Fruit fly (Drosophila melanogaster) whole organism, pupa: ENCODE results near the gene CG34293.

ENCODE experiments used
- CG10348 ChIP-seq: fragments of 200-800 bp; sonication (Bioruptor generic); IDR thresholded peaks from 2 replicates; pipeline ENCODE4 v1.3.6; 2022; ENCODE audit warnings: missing biosample characterization, missing genetic modification characterization
- CG12605 ChIP-seq: fragments of 200-800 bp; sonication (Bioruptor generic); IDR thresholded peaks from 2 replicates; pipeline ENCODE4 v1.3.6; 2022; ENCODE audit warnings: missing biosample characterization, missing genetic modification characterization
- CG13204 ChIP-seq: fragments of 200-800 bp; sonication (Bioruptor generic); optimal IDR thresholded peaks from 2 replicates; lab custom pipeline; 2018; ENCODE audit warnings: missing biosample characterization, mild to moderate bottlenecking, missing genetic modification characterization, moderate library complexity
- CG14655 ChIP-seq: fragments of 200-800 bp; sonication (Bioruptor generic); optimal IDR thresholded peaks from 3 replicates; lab custom pipeline; 2017; ENCODE audit warnings: mild to moderate bottlenecking, missing biosample characterization, missing genetic modification reagents, missing genetic modification characterization
- CG15710 ChIP-seq: fragments of 200-800 bp; sonication (Bioruptor generic); optimal IDR thresholded peaks from 2 replicates; lab custom pipeline; 2018; ENCODE audit warnings: missing biosample characterization, mild to moderate bottlenecking, missing genetic modification characterization, moderate library complexity
- CG17806 ChIP-seq: fragments of 200-800 bp; sonication (Bioruptor generic); optimal IDR thresholded peaks from 2 replicates; lab custom pipeline; 2018; ENCODE audit warnings: missing biosample characterization, mild to moderate bottlenecking, missing genetic modification characterization, moderate library complexity
- CG32121 ChIP-seq: fragments of 200-800 bp; sonication (Bioruptor generic); IDR thresholded peaks from 2 replicates; pipeline ENCODE4 v1.3.6; 2022; ENCODE audit warnings: missing biosample characterization, missing genetic modification characterization
- CG34367 ChIP-seq: fragments of 200-800 bp; sonication (Bioruptor generic); optimal IDR thresholded peaks from 2 replicates; lab custom pipeline; 2018; ENCODE audit warnings: missing biosample characterization, mild to moderate bottlenecking, missing genetic modification characterization
- CG4496 ChIP-seq: fragments of 200-800 bp; sonication (Bioruptor generic); IDR thresholded peaks from 3 replicates; pipeline ENCODE4 v1.3.6; 2022; ENCODE audit warnings: missing biosample characterization, missing genetic modification characterization
- CG8159 ChIP-seq: fragments of 200-800 bp; sonication (Bioruptor generic); optimal IDR thresholded peaks from 3 replicates; lab custom pipeline; 2018; ENCODE audit warnings: missing biosample characterization, mild to moderate bottlenecking, missing genetic modification characterization, moderate library complexity
- CG8301 ChIP-seq: fragments of 200-800 bp; sonication (Bioruptor generic); optimal IDR thresholded peaks from 2 replicates; lab custom pipeline; 2018; ENCODE audit warnings: missing biosample characterization, mild to moderate bottlenecking, missing genetic modification characterization
- CG9948 ChIP-seq: fragments of 200-800 bp; sonication (Bioruptor generic); optimal IDR thresholded peaks from 2 replicates; lab custom pipeline; 2018; ENCODE audit warnings: missing biosample characterization, mild to moderate bottlenecking, missing genetic modification characterization, moderate library complexity
- D1 ChIP-seq: fragments of 200-800 bp; sonication (Bioruptor generic); optimal IDR thresholded peaks from 2 replicates; lab custom pipeline; 2018; ENCODE audit warnings: missing biosample characterization, mild to moderate bottlenecking, missing genetic modification characterization, moderate library complexity
- EcR ChIP-seq: fragments of 200-800 bp; sonication (Bioruptor generic); optimal IDR thresholded peaks from 3 replicates; lab custom pipeline; 2019; ENCODE audit warnings: missing biosample characterization, missing genetic modification characterization, mild to moderate bottlenecking, moderate library complexity, missing genetic modification reagents
- Ets98B ChIP-seq: fragments of 200-800 bp; sonication (Bioruptor generic); IDR thresholded peaks from 2 replicates; pipeline ENCODE4 v1.3.6; 2022; ENCODE audit warnings: missing biosample characterization, missing genetic modification characterization
- Pif1A ChIP-seq: fragments of 200-800 bp; sonication (Bioruptor generic); optimal IDR thresholded peaks from 3 replicates; lab custom pipeline; 2016; ENCODE audit warnings: missing biosample characterization, missing genetic modification characterization
- Pif1B ChIP-seq: fragments of 200-800 bp; sonication (Bioruptor generic); optimal IDR thresholded peaks from 3 replicates; lab custom pipeline; 2016; ENCODE audit warnings: missing biosample characterization, missing genetic modification characterization
- Snoo ChIP-seq: fragments of 200-800 bp; sonication (Bioruptor generic); optimal IDR thresholded peaks from 3 replicates; lab custom pipeline; 2017; ENCODE audit warnings: missing biosample characterization, mild to moderate bottlenecking, missing genetic modification characterization, inconsistent platforms
- fd96Ca ChIP-seq: fragments of 200-800 bp; sonication (Bioruptor generic); IDR thresholded peaks from 3 replicates; pipeline ENCODE4 v1.3.6; 2022; ENCODE audit warnings: missing biosample characterization, missing genetic modification characterization
- gl ChIP-seq: fragments of 200-800 bp; sonication (Bioruptor generic); optimal IDR thresholded peaks from 2 replicates; lab custom pipeline; 2018; ENCODE audit warnings: missing biosample characterization, mild to moderate bottlenecking, missing genetic modification characterization
- rn ChIP-seq: fragments of 200-800 bp; sonication (Bioruptor generic); IDR thresholded peaks from 2 replicates; pipeline ENCODE4 v1.3.6; 2022; ENCODE audit warnings: missing biosample characterization, missing genetic modification characterization

CG34293 gene

dm6 chr3R:27185933-27186571 is 20.7 kb upstream of the CG34293 start:
- peak; percentile 84 for TF ChIP-seq EcR (GFP tag; lab: Kevin White, UChicago)
- TF ChIP-seq CG10348 (GFP tag; lab: Robert Waterston, UW) = no peak
- TF ChIP-seq CG14655 (GFP tag; lab: Kevin White, UChicago) = peak; percentile 65
- peak; percentile 55 for TF ChIP-seq CG17806 (tag; lab: Kevin White, UChicago)
- TF ChIP-seq CG34367 (tag; lab: Kevin White, UChicago) = peak; percentile 12
- TF ChIP-seq Pif1B (GFP tag; lab: Kevin White, UChicago) = peak; percentile 39
- peak; percentile 61 for TF ChIP-seq Snoo
- no peak for TF ChIP-seq rn (GFP tag; lab: Robert Waterston, UW)
- TF ChIP-seq Ets98B = no peak
- peak; percentile 66; the same call in 2 of the 3 replicates for TF ChIP-seq CG4496
- peak; percentile 57 for TF ChIP-seq CG15710 (tag; lab: Kevin White, UChicago)
- peak; percentile 56 for TF ChIP-seq CG8159 (tag; lab: Kevin White, UChicago)
- TF ChIP-seq fd96Ca (GFP tag; lab: Robert Waterston, UW) = peak; percentile 67
- peak; percentile 64 for TF ChIP-seq Pif1A (GFP tag; lab: Kevin White, UChicago)
- peak; percentile 47 for TF ChIP-seq CG9948
- peak; percentile 93 for TF ChIP-seq CG13204
- TF ChIP-seq D1 (tag; lab: Kevin White, UChicago) = no peak
- peak; percentile 34 for TF ChIP-seq CG8301 (tag; lab: Kevin White, UChicago)
- peak; percentile 29; the same call in 1 of the 2 replicates for TF ChIP-seq CG32121 (GFP tag; lab: Robert Waterston, UW)
- no peak for TF ChIP-seq gl (tag; lab: Kevin White, UChicago)
- TF ChIP-seq CG12605 (GFP tag; lab: Robert Waterston, UW) = no peak

- TF ChIP-seq CG8159 (tag; lab: Kevin White, UChicago) (no peak), fd96Ca (GFP tag; lab: Robert Waterston, UW) (peak; percentile 72; the same call in 2 of the 3 replicates), CG32121 (GFP tag; lab: Robert Waterston, UW) (peak; percentile 71), CG34367 (tag; lab: Kevin White, UChicago) (no peak), D1 (tag; lab: Kevin White, UChicago) (no peak), gl (tag; lab: Kevin White, UChicago) (no peak), CG14655 (GFP tag; lab: Kevin White, UChicago) (peak; percentile 83), Pif1A (GFP tag; lab: Kevin White, UChicago) (peak; percentile 39), CG10348 (GFP tag; lab: Robert Waterston, UW) (no peak), CG9948 (peak; percentile 22), CG13204 (no peak), CG12605 (GFP tag; lab: Robert Waterston, UW) (peak; percentile 50; the same call in 1 of the 2 replicates), CG8301 (tag; lab: Kevin White, UChicago) (peak; percentile 83), Snoo (no peak), Ets98B (peak; percentile 80), rn (GFP tag; lab: Robert Waterston, UW) (peak; percentile 27; the same call in 1 of the 2 replicates), Pif1B (GFP tag; lab: Kevin White, UChicago) (peak; percentile 49), CG4496 (peak; percentile 81), EcR (GFP tag; lab: Kevin White, UChicago) (no peak), CG15710 (tag; lab: Kevin White, UChicago) (no peak), CG17806 (tag; lab: Kevin White, UChicago) (peak; percentile 23)
Observed at dm6 chr3R:27181074-27181473, 15.7 kb upstream of the CG34293 start.

- TF ChIP-seq Snoo = no peak
- no peak for TF ChIP-seq D1 (tag; lab: Kevin White, UChicago)
- peak; percentile 16 for TF ChIP-seq gl (tag; lab: Kevin White, UChicago)
- no peak for TF ChIP-seq CG32121 (GFP tag; lab: Robert Waterston, UW)
- peak; percentile 66 for TF ChIP-seq CG9948
- peak; percentile 69 for TF ChIP-seq CG13204
- TF ChIP-seq Pif1A (GFP tag; lab: Kevin White, UChicago) = peak; percentile 41
- no peak for TF ChIP-seq CG10348 (GFP tag; lab: Robert Waterston, UW)
- TF ChIP-seq fd96Ca (GFP tag; lab: Robert Waterston, UW) = no peak
- no peak for TF ChIP-seq rn (GFP tag; lab: Robert Waterston, UW)
- peak; percentile 45; the same call in 1 of the 3 replicates for TF ChIP-seq CG4496
- peak; percentile 66 for TF ChIP-seq CG15710 (tag; lab: Kevin White, UChicago)
- no peak for TF ChIP-seq CG12605 (GFP tag; lab: Robert Waterston, UW)
- no peak for TF ChIP-seq Ets98B
- TF ChIP-seq CG8159 (tag; lab: Kevin White, UChicago) = peak; percentile 75
- no peak for TF ChIP-seq Pif1B (GFP tag; lab: Kevin White, UChicago)
- TF ChIP-seq CG14655 (GFP tag; lab: Kevin White, UChicago) = peak; percentile 74
- TF ChIP-seq CG34367 (tag; lab: Kevin White, UChicago) = peak; percentile 36
- TF ChIP-seq CG17806 (tag; lab: Kevin White, UChicago) = peak; percentile 75
- peak; percentile 63 for TF ChIP-seq CG8301 (tag; lab: Kevin White, UChicago)
- TF ChIP-seq EcR (GFP tag; lab: Kevin White, UChicago) = no peak
Observed at dm6 chr3R:27178546-27179375, 13.4 kb upstream of the CG34293 start.

dm6 chr3R:27177567-27177966 is 12.2 kb upstream of the CG34293 start:
- TF ChIP-seq EcR (GFP tag; lab: Kevin White, UChicago) = peak; percentile 84
- no peak for TF ChIP-seq rn (GFP tag; lab: Robert Waterston, UW)
- peak; percentile 55 for TF ChIP-seq CG17806 (tag; lab: Kevin White, UChicago)
- 0 out of 2 replicates have a peak, but pooled peaks have one; percentile 28 for TF ChIP-seq CG12605 (GFP tag; lab: Robert Waterston, UW)
- peak; percentile 63 for TF ChIP-seq CG15710 (tag; lab: Kevin White, UChicago)
- TF ChIP-seq CG9948 = peak; percentile 55
- TF ChIP-seq CG34367 (tag; lab: Kevin White, UChicago) = peak; percentile 63
- TF ChIP-seq Ets98B = no peak
- TF ChIP-seq D1 (tag; lab: Kevin White, UChicago) = no peak
- TF ChIP-seq CG13204 = peak; percentile 40
- TF ChIP-seq CG8159 (tag; lab: Kevin White, UChicago) = peak; percentile 69
- TF ChIP-seq Pif1B (GFP tag; lab: Kevin White, UChicago) = peak; percentile 13
- TF ChIP-seq CG4496 = 0 out of 3 replicates have a peak, but pooled peaks have one; percentile 40
- TF ChIP-seq CG14655 (GFP tag; lab: Kevin White, UChicago) = peak; percentile 44
- no peak for TF ChIP-seq CG32121 (GFP tag; lab: Robert Waterston, UW)
- peak; percentile 2 for TF ChIP-seq Snoo
- peak; percentile 15 for TF ChIP-seq CG8301 (tag; lab: Kevin White, UChicago)
